Worm (Caenorhabditis elegans) whole organism, early embryonic: ENCODE data around the gene F47B8.8.

ENCODE experiments used
- B0310.2 ChIP-seq: sonication (generic microtip); optimal IDR thresholded peaks from 2 replicates; lab custom pipeline; 2016; ENCODE audit warnings: mild to moderate bottlenecking, missing genetic modification characterization, missing compliant biosample characterization
- F13C5.2 ChIP-seq: sonication (generic microtip); optimal IDR thresholded peaks from 2 replicates; lab custom pipeline; 2017; ENCODE audit warnings: mild to moderate bottlenecking, missing genetic modification characterization, inconsistent platforms, missing compliant biosample characterization
- aly-1 ChIP-seq: sonication (generic microtip); optimal IDR thresholded peaks from 2 replicates; lab custom pipeline; 2016; ENCODE audit warnings: missing genetic modification characterization, missing compliant biosample characterization
- ama-1 ChIP-seq: fragments of 150-350 bp; optimal IDR thresholded peaks from 2 replicates; lab custom pipeline; 2014
- ceh-13 ChIP-seq: fragments of 200-800 bp; sonication (Bioruptor generic); optimal IDR thresholded peaks from 2 replicates; lab custom pipeline; 2018; ENCODE audit warnings: mild to moderate bottlenecking, missing genetic modification characterization, missing compliant biosample characterization
- ceh-36 ChIP-seq: sonication (generic microtip); optimal IDR thresholded peaks from 2 replicates; lab custom pipeline; 2016; ENCODE audit warnings: missing genetic modification characterization, inconsistent platforms, missing compliant biosample characterization
- ets-7 ChIP-seq: sonication (generic microtip); optimal IDR thresholded peaks from 2 replicates; lab custom pipeline; 2016; ENCODE audit warnings: missing genotype, missing genetic modification characterization, missing compliant biosample characterization
- flt-1 ChIP-seq: fragments of 200-800 bp; sonication (Bioruptor generic); IDR thresholded peaks from 2 replicates; pipeline ENCODE4 v1.3.6; 2022; ENCODE audit warnings: missing genetic modification characterization, missing compliant biosample characterization
- hmbx-1 ChIP-seq: sonication (generic microtip); optimal IDR thresholded peaks from 2 replicates; lab custom pipeline; 2016; ENCODE audit warnings: mild to moderate bottlenecking, missing genetic modification characterization, missing compliant biosample characterization
- hmg-4 ChIP-seq: fragments of 200-800 bp; sonication (Bioruptor generic); optimal IDR thresholded peaks from 2 replicates; lab custom pipeline; 2018; ENCODE audit warnings: mild to moderate bottlenecking, missing genetic modification characterization, missing compliant biosample characterization
- hnd-1 ChIP-seq: sonication (generic microtip); optimal IDR thresholded peaks from 2 replicates; lab custom pipeline; 2016; ENCODE audit warnings: missing genetic modification characterization, missing compliant biosample characterization
- pes-1 ChIP-seq: fragments of 200-800 bp; sonication (Bioruptor generic); IDR thresholded peaks from 2 replicates; pipeline ENCODE4 v1.3.6; 2022; ENCODE audit warnings: missing genetic modification reagents, missing genetic modification characterization, missing compliant biosample characterization
- scrt-1 ChIP-seq: fragments of 200-800 bp; sonication (Bioruptor generic); IDR thresholded peaks from 2 replicates; pipeline ENCODE4 v1.3.6; 2022; ENCODE audit warnings: missing genetic modification characterization, missing compliant biosample characterization
- sea-1 ChIP-seq: fragments of 200-800 bp; sonication (Bioruptor generic); conservative IDR thresholded peaks from 2 replicates; pipeline ENCODE4 v1.3.6; 2022; ENCODE audit warnings: missing genetic modification characterization, missing compliant biosample characterization
- tbx-11 ChIP-seq: fragments of 200-800 bp; sonication (Bioruptor generic); IDR thresholded peaks from 2 replicates; pipeline ENCODE4 v1.3.6; 2022; ENCODE audit warnings: missing genetic modification characterization, missing compliant biosample characterization
- tbx-37 ChIP-seq: fragments of 200-800 bp; sonication (Bioruptor generic); conservative IDR thresholded peaks from 2 replicates; pipeline ENCODE4 v1.3.6; 2022; ENCODE audit warnings: missing genetic modification reagents, missing genetic modification characterization, missing compliant biosample characterization
- tra-4 ChIP-seq: sonication (generic microtip); optimal IDR thresholded peaks from 2 replicates; lab custom pipeline; 2017; ENCODE audit warnings: missing genetic modification characterization, missing compliant biosample characterization

The F47B8.8 gene

DNA sequence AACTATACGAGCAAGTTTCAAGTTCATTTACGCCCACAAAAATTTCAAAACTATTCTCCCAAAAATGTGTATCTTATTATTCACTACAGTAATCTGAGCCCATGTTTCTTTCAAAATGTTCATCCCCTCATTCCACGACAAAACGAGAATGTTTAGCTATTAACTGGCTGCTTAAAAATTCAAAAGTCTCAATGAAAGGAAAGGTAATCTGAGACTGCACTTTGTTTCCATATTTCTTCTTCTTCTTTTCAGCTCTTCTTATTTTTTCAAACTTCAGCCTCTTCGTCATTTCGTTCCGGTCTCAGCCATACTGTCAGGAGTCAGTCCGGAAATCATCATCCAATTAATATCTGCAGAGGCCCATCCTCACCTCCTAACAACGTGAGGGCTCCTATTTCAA, 41.2 kb downstream of the F47B8.8 start, which contains the start of gene unc-39:
unc-39 (plus strand) TSS at position 301 of the 400 bp plus-strand sequence.
- TF ChIP-seq scrt-1 (no peak), ama-1 (lab: Kevin White, UChicago) (no peak), hmbx-1 (tag; lab: Kevin White, UChicago) (no peak), hnd-1 (no peak), aly-1 (tag; lab: Kevin White, UChicago) (no peak), pes-1 (no peak), ceh-36 (tag; lab: Kevin White, UChicago) (no peak), B0310.2 (tag; lab: Kevin White, UChicago) (no peak), sea-1 (no peak), ets-7 (tag; lab: Kevin White, UChicago) (no peak), flt-1 (GFP tag; lab: Robert Waterston, UW) (no peak), tbx-11 (GFP tag; lab: Robert Waterston, UW) (no peak), ceh-13 (no peak), tbx-37 (GFP tag; lab: Robert Waterston, UW) (no peak), tra-4 (no peak), F13C5.2 (tag; lab: Kevin White, UChicago) (no peak), hmg-4 (no peak)

DNA sequence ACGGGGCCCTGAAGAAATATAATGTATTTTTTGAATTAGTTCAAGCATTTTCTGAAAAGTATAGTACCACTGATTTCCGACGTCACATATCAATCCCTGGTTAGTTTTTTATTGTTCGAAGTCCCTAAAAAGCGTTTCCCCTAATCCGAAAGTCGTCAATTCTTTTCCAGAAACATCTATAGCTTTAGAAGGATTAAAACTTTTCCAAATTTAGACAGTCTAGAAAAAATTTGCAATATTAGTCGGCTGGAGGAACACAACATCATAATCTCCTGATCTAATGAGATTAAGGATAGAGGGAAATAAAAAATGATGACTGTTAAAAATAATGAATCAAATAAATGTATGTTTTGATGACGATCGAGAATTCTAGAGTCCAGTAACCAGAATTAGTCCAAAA, 46.5 kb downstream of the F47B8.8 start:
- TF ChIP-seq scrt-1 (no peak), F13C5.2 (tag; lab: Kevin White, UChicago) (no peak), ets-7 (tag; lab: Kevin White, UChicago) (no peak), sea-1 (no peak), tra-4 (no peak), flt-1 (GFP tag; lab: Robert Waterston, UW) (no peak), ama-1 (lab: Kevin White, UChicago) (no peak), B0310.2 (tag; lab: Kevin White, UChicago) (no peak), ceh-13 (no peak), tbx-11 (GFP tag; lab: Robert Waterston, UW) (no peak), hmbx-1 (tag; lab: Kevin White, UChicago) (no peak), pes-1 (no peak), ceh-36 (tag; lab: Kevin White, UChicago) (no peak), tbx-37 (GFP tag; lab: Robert Waterston, UW) (no peak), hnd-1 (no peak), hmg-4 (no peak), aly-1 (tag; lab: Kevin White, UChicago) (no peak)

DNA sequence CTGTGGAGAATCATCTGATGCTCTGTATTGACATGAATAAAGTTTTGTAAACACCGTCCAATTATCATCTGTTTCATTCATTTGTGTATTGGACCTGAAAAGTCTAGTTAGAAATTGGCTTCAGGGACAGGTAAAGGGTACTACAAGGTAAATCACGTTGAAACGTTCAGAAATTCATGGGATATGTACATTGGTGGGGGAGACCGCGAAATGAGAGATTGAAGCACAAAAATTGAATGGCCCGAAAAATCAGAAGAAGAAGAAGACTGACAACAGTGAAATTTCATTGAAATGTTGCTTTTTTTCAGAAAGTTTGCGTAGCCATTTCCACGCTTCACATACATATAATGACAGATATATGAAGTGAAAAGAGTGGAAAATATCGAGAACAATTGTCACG, 47.5 kb downstream of the F47B8.8 start, which contains the start of gene npr-43:
npr-43 (minus strand) TSS at position 101 of the 400 bp plus-strand sequence.
- TF ChIP-seq hnd-1 (no peak), tra-4 (no peak), hmbx-1 (tag; lab: Kevin White, UChicago) (no peak), sea-1 (no peak), pes-1 (no peak), tbx-37 (GFP tag; lab: Robert Waterston, UW) (no peak), flt-1 (GFP tag; lab: Robert Waterston, UW) (no peak), hmg-4 (no peak), ceh-13 (no peak), ceh-36 (tag; lab: Kevin White, UChicago) (no peak), ets-7 (tag; lab: Kevin White, UChicago) (no peak), F13C5.2 (tag; lab: Kevin White, UChicago) (no peak), tbx-11 (GFP tag; lab: Robert Waterston, UW) (no peak), aly-1 (tag; lab: Kevin White, UChicago) (no peak)

DNA sequence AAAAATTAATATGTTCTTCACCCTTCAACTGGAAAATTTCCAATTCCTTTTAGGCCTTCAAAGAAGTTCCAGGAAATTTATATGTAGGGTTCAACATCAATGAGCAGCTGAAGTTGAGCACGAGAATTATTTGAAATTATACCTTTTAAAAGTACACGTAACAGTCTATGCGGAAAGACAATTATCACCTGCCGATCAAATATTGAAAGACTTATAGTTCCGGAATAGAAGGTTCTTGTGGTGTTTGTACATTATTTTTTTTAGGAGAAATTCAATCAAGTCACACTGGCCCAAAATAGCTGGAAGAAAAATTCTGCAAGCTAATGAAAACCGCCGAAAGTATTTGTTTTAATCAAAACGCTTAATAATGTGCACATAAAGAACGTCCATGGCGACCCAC, 48.7 kb downstream of the F47B8.8 start:
- TF ChIP-seq sea-1 (no peak), flt-1 (GFP tag; lab: Robert Waterston, UW) (no peak), ama-1 (lab: Kevin White, UChicago) (no peak)
